Worm (Caenorhabditis elegans) whole organism, young adult: ENCODE results near the gene pitr-3.

Experiments used
- B0336.3 ChIP-seq: fragments of 200-800 bp; sonication (Bioruptor generic); IDR thresholded peaks from 2 replicates; pipeline ENCODE4 v1.3.6; 2022; ENCODE audit warnings: missing genetic modification characterization, missing compliant biosample characterization
- D2030.7 ChIP-seq: fragments of 200-800 bp; sonication (Bioruptor generic); IDR thresholded peaks from 2 replicates; pipeline ENCODE4 v1.3.6; 2022; ENCODE audit warnings: missing genetic modification reagents, missing genetic modification characterization, missing compliant biosample characterization
- F10E7.11 ChIP-seq: sonication (generic microtip); optimal IDR thresholded peaks from 2 replicates; lab custom pipeline; 2017; ENCODE audit warnings: mild to moderate bottlenecking, missing genetic modification characterization, moderate library complexity, missing compliant biosample characterization
- F22D6.2 ChIP-seq: sonication (generic microtip); optimal IDR thresholded peaks from 2 replicates; lab custom pipeline; 2016; ENCODE audit warnings: mild to moderate bottlenecking, missing genetic modification characterization, missing compliant biosample characterization
- F39B2.1 ChIP-seq: fragments of 200-800 bp; sonication (Bioruptor generic); IDR thresholded peaks from 2 replicates; pipeline ENCODE4 v1.3.6; 2022; ENCODE audit warnings: missing genetic modification reagents, missing genetic modification characterization, missing compliant biosample characterization
- F49E8.2 ChIP-seq: sonication (generic microtip); optimal IDR thresholded peaks from 3 replicates; lab custom pipeline; 2017; ENCODE audit warnings: missing genetic modification characterization, mild to moderate bottlenecking, missing compliant biosample characterization, antibody characterized with exemption, moderate library complexity; ENCODE audit not compliant: insufficient read depth
- F55B11.4 ChIP-seq: sonication (generic microtip); optimal IDR thresholded peaks from 2 replicates; lab custom pipeline; 2016; ENCODE audit warnings: missing compliant biosample characterization, missing genetic modification characterization, borderline replicate concordance; ENCODE audit not compliant: insufficient read depth
- F57C9.4 ChIP-seq: sonication (generic microtip); optimal IDR thresholded peaks from 2 replicates; lab custom pipeline; 2017; ENCODE audit warnings: mild to moderate bottlenecking, missing genetic modification characterization, missing compliant biosample characterization
- K11D2.4 ChIP-seq: fragments of 200-800 bp; sonication (Bioruptor generic); IDR thresholded peaks from 2 replicates; pipeline ENCODE4 v1.3.6; 2022; ENCODE audit warnings: missing genetic modification reagents, missing genetic modification characterization, missing compliant biosample characterization
- Y53G8AR.9 ChIP-seq: fragments of 200-800 bp; sonication (Bioruptor generic); conservative IDR thresholded peaks from 2 replicates; pipeline ENCODE4 v1.3.6; 2022; ENCODE audit warnings: missing genetic modification reagents, missing genetic modification characterization, missing compliant biosample characterization
- Y79H2A.3 ChIP-seq: fragments of 200-800 bp; sonication (Bioruptor generic); conservative IDR thresholded peaks from 2 replicates; pipeline ENCODE4 v1.3.6; 2022; ENCODE audit warnings: missing genetic modification reagents, missing genetic modification characterization, missing compliant biosample characterization
- ZK185.1 ChIP-seq: sonication (generic microtip); optimal IDR thresholded peaks from 2 replicates; lab custom pipeline; 2016; ENCODE audit warnings: mild to moderate bottlenecking, missing genetic modification characterization, missing compliant biosample characterization; ENCODE audit not compliant: poor library complexity, severe bottlenecking
- attf-5 ChIP-seq: fragments of 200-800 bp; sonication (Bioruptor generic); optimal IDR thresholded peaks from 2 replicates; lab custom pipeline; 2018; ENCODE audit warnings: mild to moderate bottlenecking, missing genetic modification characterization, missing compliant biosample characterization
- attf-6 ChIP-seq: fragments of 200-800 bp; sonication (Bioruptor generic); IDR thresholded peaks from 2 replicates; pipeline ENCODE4 v1.3.6; 2022; ENCODE audit warnings: missing genetic modification reagents, missing genetic modification characterization, missing compliant biosample characterization
- cebp-2 ChIP-seq: fragments of 200-800 bp; sonication (Bioruptor generic); IDR thresholded peaks from 2 replicates; pipeline ENCODE4 v1.3.6; 2022; ENCODE audit warnings: missing genetic modification characterization, missing compliant biosample characterization
- ceh-100 ChIP-seq: fragments of 200-800 bp; sonication (Bioruptor generic); IDR thresholded peaks from 2 replicates; pipeline ENCODE4 v1.3.6; 2022; ENCODE audit warnings: missing genetic modification reagents, missing genetic modification characterization, missing compliant biosample characterization
- ceh-27 ChIP-seq: fragments of 200-800 bp; sonication (Bioruptor generic); optimal IDR thresholded peaks from 2 replicates; lab custom pipeline; 2018; ENCODE audit warnings: mild to moderate bottlenecking, missing genetic modification characterization, moderate library complexity, missing compliant biosample characterization
- ceh-79 ChIP-seq: sonication (generic microtip); optimal IDR thresholded peaks from 2 replicates; lab custom pipeline; 2017; ENCODE audit warnings: mild to moderate bottlenecking, missing genetic modification characterization, missing compliant biosample characterization
- ceh-91 ChIP-seq: fragments of 200-800 bp; sonication (Bioruptor generic); IDR thresholded peaks from 2 replicates; pipeline ENCODE4 v1.3.6; 2022; ENCODE audit warnings: missing genetic modification reagents, missing genetic modification characterization, missing compliant biosample characterization
- dox-1 ChIP-seq: fragments of 200-800 bp; sonication (Bioruptor generic); IDR thresholded peaks from 2 replicates; pipeline ENCODE4 v1.3.6; 2022; ENCODE audit warnings: missing genetic modification reagents, missing genetic modification characterization, missing compliant biosample characterization
- egl-18 ChIP-seq: fragments of 200-800 bp; sonication (Bioruptor generic); IDR thresholded peaks from 2 replicates; pipeline ENCODE4 v1.3.6; 2022; ENCODE audit warnings: missing genetic modification reagents, missing genetic modification characterization, missing compliant biosample characterization
- him-1 ChIP-seq: sonication (generic microtip); optimal IDR thresholded peaks from 2 replicates; lab custom pipeline; 2016; ENCODE audit warnings: missing genotype, missing genetic modification reagents, missing genetic modification characterization, missing compliant biosample characterization
- hlh-12 ChIP-seq: sonication (generic microtip); optimal IDR thresholded peaks from 2 replicates; lab custom pipeline; 2016; ENCODE audit warnings: missing genetic modification characterization, missing compliant biosample characterization
- let-526 ChIP-seq: fragments of 200-800 bp; sonication (Bioruptor generic); IDR thresholded peaks from 2 replicates; pipeline ENCODE4 v1.3.6; 2022; ENCODE audit warnings: missing genetic modification reagents, missing genetic modification characterization, missing compliant biosample characterization
- let-607 ChIP-seq, 2 experiments: fragments of 200-800 bp in 1 of 2; sonication (Bioruptor generic) in 1 of 2; sonication (generic microtip) in 1 of 2; optimal IDR thresholded peaks; 2 replicates each; lab custom pipeline; 2016 to 2018; ENCODE audit warnings: mild to moderate bottlenecking in 2 of 2, missing compliant biosample characterization in 2 of 2, missing genetic modification characterization in 2 of 2, moderate library complexity in 2 of 2, missing genotype in 1 of 2
- lin-26 ChIP-seq: fragments of 200-800 bp; sonication (Bioruptor generic); IDR thresholded peaks from 2 replicates; pipeline ENCODE4 v1.3.6; 2022; ENCODE audit warnings: missing genetic modification reagents, missing genetic modification characterization, missing compliant biosample characterization
- lin-35 ChIP-seq, 3 experiments: fragments of 150-350 bp in 2 of 3; sonication (generic microtip) in 1 of 3; optimal IDR thresholded peaks; 2 replicates each; lab custom pipeline; 2014 to 2018; ENCODE audit warnings: missing biosample characterization in 3 of 3, missing genetic modification characterization in 3 of 3, missing genetic modification reagents in 3 of 3
- lin-40 ChIP-seq: sonication (generic microtip); optimal IDR thresholded peaks from 2 replicates; lab custom pipeline; 2016; ENCODE audit warnings: missing genetic modification characterization, mild to moderate bottlenecking, missing compliant biosample characterization, missing genotype, missing genetic modification reagents
- lin-54 ChIP-seq: fragments of 200-800 bp; sonication (Bioruptor generic); optimal IDR thresholded peaks from 2 replicates; lab custom pipeline; 2018; ENCODE audit warnings: mild to moderate bottlenecking, missing genetic modification characterization, missing compliant biosample characterization
- lsl-1 ChIP-seq: fragments of 200-800 bp; sonication (Bioruptor generic); optimal IDR thresholded peaks from 2 replicates; lab custom pipeline; 2018; ENCODE audit warnings: mild to moderate bottlenecking, missing genetic modification characterization, moderate library complexity, missing compliant biosample characterization
- mxl-1 ChIP-seq: sonication (generic microtip); optimal IDR thresholded peaks from 2 replicates; lab custom pipeline; 2016; ENCODE audit warnings: missing genetic modification characterization, missing compliant biosample characterization
- nfya-1 ChIP-seq: sonication (generic microtip); optimal IDR thresholded peaks from 2 replicates; lab custom pipeline; 2017; ENCODE audit warnings: antibody characterized with exemption, missing compliant biosample characterization, missing genetic modification characterization, borderline replicate concordance; ENCODE audit not compliant: insufficient read depth
- nfyb-1 ChIP-seq: fragments of 200-800 bp; sonication (Bioruptor generic); IDR thresholded peaks from 2 replicates; pipeline ENCODE4 v1.3.6; 2022; ENCODE audit warnings: missing genetic modification reagents, missing genetic modification characterization, missing compliant biosample characterization
- nhr-120 ChIP-seq: fragments of 200-800 bp; sonication (Bioruptor generic); IDR thresholded peaks from 2 replicates; pipeline ENCODE4 v1.3.6; 2022; ENCODE audit warnings: missing genetic modification characterization, missing compliant biosample characterization
- rcor-1 ChIP-seq: fragments of 200-800 bp; sonication (Bioruptor generic); IDR thresholded peaks from 2 replicates; pipeline ENCODE4 v1.3.6; 2022; ENCODE audit warnings: missing genetic modification reagents, missing genetic modification characterization, missing compliant biosample characterization
- sdz-38 ChIP-seq: sonication (generic microtip); optimal IDR thresholded peaks from 2 replicates; lab custom pipeline; 2016; ENCODE audit warnings: missing genotype, missing genetic modification characterization, missing compliant biosample characterization
- sea-2 ChIP-seq: fragments of 200-800 bp; sonication (Bioruptor generic); IDR thresholded peaks from 2 replicates; pipeline ENCODE4 v1.3.6; 2022; ENCODE audit warnings: missing genetic modification characterization, missing compliant biosample characterization
- snpc-1.1 ChIP-seq: sonication (generic microtip); optimal IDR thresholded peaks from 2 replicates; lab custom pipeline; 2017; ENCODE audit warnings: missing genetic modification characterization, mild to moderate bottlenecking, missing compliant biosample characterization, antibody characterized with exemption, moderate library complexity, missing genotype, missing genetic modification reagents; ENCODE audit not compliant: insufficient read depth
- snpc-3.4 ChIP-seq: sonication (generic microtip); optimal IDR thresholded peaks from 2 replicates; lab custom pipeline; 2017; ENCODE audit warnings: missing genetic modification characterization, mild to moderate bottlenecking, missing compliant biosample characterization, antibody characterized with exemption, moderate library complexity, missing genotype, missing genetic modification reagents
- snpc-4 ChIP-seq, 5 experiments: fragments of 150-350 bp in 1 of 5; sonication (generic microtip) in 4 of 5; optimal IDR thresholded peaks; 2 replicates each; lab custom pipeline; 2014 to 2018; ENCODE audit warnings: missing genetic modification characterization in 5 of 5, missing biosample characterization in 3 of 5, antibody characterized with exemption in 2 of 5, mild to moderate bottlenecking in 2 of 5, missing compliant biosample characterization in 2 of 5, missing genotype in 2 of 5, moderate library complexity in 2 of 5, missing genetic modification reagents in 1 of 5
- tbx-9 ChIP-seq: sonication (generic microtip); optimal IDR thresholded peaks from 2 replicates; lab custom pipeline; 2016; ENCODE audit warnings: borderline replicate concordance, missing genetic modification characterization, inconsistent platforms, missing compliant biosample characterization
- tlf-1 ChIP-seq: fragments of 200-800 bp; sonication (Bioruptor generic); optimal IDR thresholded peaks from 2 replicates; lab custom pipeline; 2018; ENCODE audit warnings: mild to moderate bottlenecking, missing genetic modification characterization, missing compliant biosample characterization
- xnd-1 ChIP-seq: sonication (generic microtip); optimal IDR thresholded peaks from 2 replicates; lab custom pipeline; 2016; ENCODE audit warnings: missing genotype, missing genetic modification reagents, missing genetic modification characterization, missing compliant biosample characterization
- zim-3 ChIP-seq: sonication (generic microtip); optimal IDR thresholded peaks from 2 replicates; lab custom pipeline; 2017; ENCODE audit warnings: mild to moderate bottlenecking, missing genetic modification characterization, moderate library complexity, missing compliant biosample characterization
- ztf-28 ChIP-seq: fragments of 200-800 bp; sonication (Bioruptor generic); IDR thresholded peaks from 2 replicates; pipeline ENCODE4 v1.3.6; 2022; ENCODE audit warnings: missing genetic modification reagents, missing genetic modification characterization, missing compliant biosample characterization
- ztf-6 ChIP-seq: fragments of 200-800 bp; sonication (Bioruptor generic); IDR thresholded peaks from 2 replicates; pipeline ENCODE4 v1.3.6; 2022; ENCODE audit warnings: missing genetic modification reagents, missing genetic modification characterization, missing compliant biosample characterization

pitr-3 gene

ce11 chrV:9175218-9175837, 34.1 kb upstream of the pitr-3 start, which contains the start of gene spas-1 (continued):
- no peak for TF ChIP-seq ceh-79 (tag; lab: Kevin White, UChicago)
- no peak for TF ChIP-seq sdz-38 (tag; lab: Kevin White, UChicago)
- no peak for TF ChIP-seq tbx-9 (tag; lab: Kevin White, UChicago)
- no peak for TF ChIP-seq F10E7.11 (tag; lab: Kevin White, UChicago)
- no peak for TF ChIP-seq sea-2
- no peak for TF ChIP-seq nfya-1
- TF ChIP-seq ztf-6: no peak
- no peak for TF ChIP-seq F39B2.1
- TF ChIP-seq ZK185.1 (tag; lab: Kevin White, UChicago): peak; percentile 46
- TF ChIP-seq hlh-12 (tag; lab: Kevin White, UChicago): no peak
- no peak for TF ChIP-seq ceh-91 (GFP tag; lab: Robert Waterston, UW)
- TF ChIP-seq B0336.3 (GFP tag; lab: Robert Waterston, UW): peak; percentile 67
- no peak for TF ChIP-seq cebp-2 (GFP tag; lab: Robert Waterston, UW)
- peak; percentile 68 for TF ChIP-seq tlf-1 (GFP tag; lab: Kevin White, UChicago)
- no peak for TF ChIP-seq egl-18 (GFP tag; lab: Robert Waterston, UW)
- TF ChIP-seq F57C9.4 (tag; lab: Kevin White, UChicago): no peak
- TF ChIP-seq ztf-28: no peak
- no peak for TF ChIP-seq snpc-4 (GFP tag; optimal IDR thresholded peaks at IDR 0.05; lab: Kevin White, UChicago)
- peak in 1 of 4 experiments; percentile 76 for TF ChIP-seq snpc-4 (tag; optimal IDR thresholded peaks at IDR 0.05; lab: Kevin White, UChicago)
- peak; percentile 16 for TF ChIP-seq snpc-1.1 (tag; lab: Kevin White, UChicago)
- TF ChIP-seq lin-40: peak; percentile 86
- TF ChIP-seq F49E8.2 (tag; lab: Kevin White, UChicago): no peak
- no peak; the same call in 1 of the 2 replicates for TF ChIP-seq D2030.7
- TF ChIP-seq mxl-1: no peak
- TF ChIP-seq xnd-1 (tag; lab: Kevin White, UChicago): peak; percentile 40
- TF ChIP-seq let-607 (tag; optimal IDR thresholded peaks at IDR 0.05; lab: Kevin White, UChicago): peak in 1 of 2 experiments; percentile 47
- peak; percentile 85 for TF ChIP-seq rcor-1 (GFP tag; lab: Robert Waterston, UW)
- TF ChIP-seq Y53G8AR.9 (GFP tag; lab: Robert Waterston, UW): 0 out of 2 replicates have a peak, but pooled peaks have one; percentile 22
- peak; percentile 7 for TF ChIP-seq him-1 (tag; lab: Kevin White, UChicago)
- no peak for TF ChIP-seq attf-6
- TF ChIP-seq F55B11.4: no peak
- TF ChIP-seq ceh-27: peak; percentile 56
- peak; percentile 85 for TF ChIP-seq dox-1 (GFP tag; lab: Robert Waterston, UW)
- TF ChIP-seq lin-26 (GFP tag; lab: Robert Waterston, UW): no peak
- peak; percentile 97 for TF ChIP-seq lin-54 (GFP tag; lab: Kevin White, UChicago)
- no peak for TF ChIP-seq Y79H2A.3 (GFP tag; lab: Robert Waterston, UW)
- peak; percentile 40; the same call in 1 of the 2 replicates for TF ChIP-seq K11D2.4 (GFP tag; lab: Robert Waterston, UW)
- TF ChIP-seq nhr-120: no peak
- peak; percentile 26 for TF ChIP-seq F22D6.2 (tag; lab: Kevin White, UChicago)
- peak; percentile 56; the same call in 1 of the 2 replicates for TF ChIP-seq nfyb-1
- TF ChIP-seq ceh-100 (GFP tag; lab: Robert Waterston, UW): peak; percentile 34; the same call in 1 of the 2 replicates
- TF ChIP-seq lsl-1: peak; percentile 54
- TF ChIP-seq let-526: no peak
- peak; percentile 71 for TF ChIP-seq snpc-3.4
- TF ChIP-seq lin-35 (GFP tag; optimal IDR thresholded peaks at IDR 0.05; lab: Kevin White, UChicago): peak; percentile 23 to 96 (median 81)
- peak; percentile 84 for TF ChIP-seq attf-5
- no peak for TF ChIP-seq zim-3 (tag; lab: Kevin White, UChicago)
